Fruit fly (Drosophila melanogaster): ENCODE results near the gene CheB98a.

DNA sequence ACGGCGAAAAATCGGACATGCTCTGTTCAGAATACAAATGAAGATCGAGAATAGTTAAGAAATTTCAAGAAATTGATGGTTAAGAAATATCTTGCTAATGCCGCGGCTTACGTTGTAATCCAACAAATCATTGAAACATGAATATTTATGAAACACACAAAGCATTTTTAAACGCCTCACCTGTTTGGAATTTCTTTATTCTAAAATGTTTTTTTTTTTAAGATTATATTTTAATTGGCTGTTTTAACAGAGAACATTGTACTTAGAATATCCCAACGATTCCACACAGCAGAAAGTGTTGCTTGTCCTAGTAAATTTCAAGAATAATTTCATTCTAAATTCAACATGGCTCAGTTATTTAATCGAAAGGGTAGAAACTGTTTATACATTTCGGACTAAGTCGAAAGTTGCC is 45.5 kb downstream of the CheB98a start:
- TF ChIP-seq Dfd (GFP tag; optimal IDR thresholded peaks at IDR 0.05) (no peak), ey (GFP tag; optimal IDR thresholded peaks at IDR 0.05) (peak; percentile 11), lola (GFP tag; optimal IDR thresholded peaks at IDR 0.05) (no peak), Myc (optimal IDR thresholded peaks at IDR 0.05) (no peak), h (GFP tag; optimal IDR thresholded peaks at IDR 0.05) (no peak), OdsH (GFP tag; optimal IDR thresholded peaks at IDR 0.05) (no peak), usp (GFP tag; optimal IDR thresholded peaks at IDR 0.05) (no peak), Abd-B (GFP tag; optimal IDR thresholded peaks at IDR 0.05) (no peak), pan (optimal IDR thresholded peaks at IDR 0.05) (no peak), Vsx2 (GFP tag; optimal IDR thresholded peaks at IDR 0.05; ENCODE audit: partially characterized antibody) (no peak), sv (GFP tag; optimal IDR thresholded peaks at IDR 0.05) (no peak), sage (GFP tag; optimal IDR thresholded peaks at IDR 0.05) (no peak), psq (GFP tag; optimal IDR thresholded peaks at IDR 0.05) (peak; percentile 11), fru (GFP tag; optimal IDR thresholded peaks at IDR 0.05) (peak; percentile 6)

Data from whole organism, wandering third instar larva.